Fruit fly (Drosophila melanogaster): Measurements from ENCODE around the gene CG17560.

dm6 chr3R:16611240-16611639, 6.5 kb upstream of the CG17560 start:
- no peak for TF ChIP-seq CG17806 (tag; optimal IDR thresholded peaks at IDR 0.05)
- no peak for TF ChIP-seq CG14655 (GFP tag; optimal IDR thresholded peaks at IDR 0.05)
- no peak for TF ChIP-seq EcR (GFP tag; optimal IDR thresholded peaks at IDR 0.05)
